Fruit fly (Drosophila melanogaster) whole organism, embryonic: Measurements from ENCODE around the gene CSN6.

Source experiments
- B-H1 ChIP-seq: fragments of 200-800 bp; sonication (Bioruptor generic); IDR thresholded peaks from 3 replicates; pipeline ENCODE4 v1.3.6; 2022; ENCODE audit warnings: missing biosample characterization, missing genetic modification characterization
- CG10209 ChIP-seq: fragments of 200-800 bp; sonication (Bioruptor generic); optimal IDR thresholded peaks from 3 replicates; lab custom pipeline; 2017; ENCODE audit warnings: missing biosample characterization, mild to moderate bottlenecking, missing genetic modification characterization, missing genetic modification reagents
- CG10321 ChIP-seq: fragments of 200-800 bp; sonication (Bioruptor generic); IDR thresholded peaks from 2 replicates; pipeline ENCODE4 v1.3.6; 2022; ENCODE audit warnings: missing biosample characterization, missing genetic modification characterization
- CG10366 ChIP-seq: fragments of 200-800 bp; sonication (Bioruptor generic); IDR thresholded peaks from 2 replicates; pipeline ENCODE4 v1.3.6; 2022; ENCODE audit warnings: missing biosample characterization, missing genetic modification characterization
- CG13296 ChIP-seq: fragments of 200-800 bp; sonication (Bioruptor generic); optimal IDR thresholded peaks from 3 replicates; lab custom pipeline; 2018; ENCODE audit warnings: missing biosample characterization, mild to moderate bottlenecking, missing genetic modification characterization
- CG14050 ChIP-seq: fragments of 200-800 bp; sonication (Bioruptor generic); IDR thresholded peaks from 3 replicates; pipeline ENCODE4 v1.3.6; 2022; ENCODE audit warnings: missing biosample characterization, missing genetic modification characterization
- CG1529 ChIP-seq: fragments of 200-800 bp; sonication (Bioruptor generic); optimal IDR thresholded peaks from 3 replicates; lab custom pipeline; 2018; ENCODE audit warnings: missing biosample characterization, missing genetic modification characterization
- CG1602 ChIP-seq: fragments of 200-800 bp; sonication (Bioruptor generic); optimal IDR thresholded peaks from 3 replicates; lab custom pipeline; 2016; ENCODE audit warnings: missing biosample characterization, missing genetic modification characterization
- CG16863 ChIP-seq: fragments of 200-800 bp; sonication (Bioruptor generic); optimal IDR thresholded peaks from 3 replicates; lab custom pipeline; 2016; ENCODE audit warnings: missing biosample characterization, missing genetic modification characterization
- CG18011 ChIP-seq: fragments of 200-800 bp; sonication (Bioruptor generic); optimal IDR thresholded peaks from 2 replicates; lab custom pipeline; 2017; ENCODE audit warnings: missing biosample characterization, missing genetic modification characterization, mild to moderate bottlenecking, moderate library complexity, missing genotype
- CG18619 ChIP-seq: fragments of 200-800 bp; sonication (Bioruptor generic); optimal IDR thresholded peaks from 3 replicates; lab custom pipeline; 2017; ENCODE audit warnings: missing biosample characterization, mild to moderate bottlenecking, missing genetic modification characterization
- CG2202 ChIP-seq: fragments of 200-800 bp; sonication (Bioruptor generic); optimal IDR thresholded peaks from 2 replicates; lab custom pipeline; 2018; ENCODE audit warnings: missing biosample characterization, mild to moderate bottlenecking, missing genetic modification characterization
- CG2712 ChIP-seq: fragments of 200-800 bp; optimal IDR thresholded peaks from 3 replicates; lab custom pipeline; 2019; ENCODE audit warnings: missing biosample characterization, mild to moderate bottlenecking, missing genetic modification characterization, moderate library complexity
- CG32767 ChIP-seq: fragments of 200-800 bp; sonication (Bioruptor generic); IDR thresholded peaks from 2 replicates; pipeline ENCODE4 v1.3.6; 2022; ENCODE audit warnings: missing biosample characterization, missing genetic modification characterization
- CG4820 ChIP-seq: fragments of 200-800 bp; sonication (Bioruptor generic); optimal IDR thresholded peaks from 3 replicates; lab custom pipeline; 2016; ENCODE audit warnings: missing biosample characterization, missing genetic modification characterization
- CG6254 ChIP-seq: fragments of 200-800 bp; sonication (Bioruptor generic); optimal IDR thresholded peaks from 3 replicates; lab custom pipeline; 2017; ENCODE audit warnings: mild to moderate bottlenecking, missing biosample characterization, missing genetic modification reagents, missing genetic modification characterization
- CG8290 ChIP-seq, 3 experiments: fragments of 200-800 bp; sonication (Bioruptor generic); optimal IDR thresholded peaks; 2 replicates each; lab custom pipeline; 2016 to 2019; ENCODE audit warnings: missing biosample characterization in 3 of 3, missing genetic modification characterization in 3 of 3, mild to moderate bottlenecking in 2 of 3, moderate library complexity in 1 of 3
- CG8765 ChIP-seq: fragments of 200-800 bp; sonication (Bioruptor generic); IDR thresholded peaks from 2 replicates; pipeline ENCODE4 v1.3.6; 2022; ENCODE audit warnings: missing biosample characterization, missing genetic modification characterization
- CG8944 ChIP-seq: fragments of 200-800 bp; sonication (Bioruptor generic); optimal IDR thresholded peaks from 3 replicates; lab custom pipeline; 2016; ENCODE audit warnings: missing biosample characterization, missing genetic modification characterization
- CG9932 ChIP-seq: fragments of 200-800 bp; sonication (Bioruptor generic); IDR thresholded peaks from 2 replicates; pipeline ENCODE4 v1.3.6; 2022; ENCODE audit warnings: missing biosample characterization, missing genetic modification characterization
- ERR ChIP-seq: fragments of 200-800 bp; sonication (Bioruptor generic); optimal IDR thresholded peaks from 2 replicates; lab custom pipeline; 2016; ENCODE audit warnings: missing biosample characterization, missing genetic modification characterization
- Ets65A ChIP-seq: fragments of 200-800 bp; sonication (Bioruptor generic); peaks from one replicate; lab custom pipeline; 2016; ENCODE audit warnings: missing biosample characterization, missing genetic modification characterization
- Fer3 ChIP-seq: fragments of 200-800 bp; sonication (Bioruptor generic); optimal IDR thresholded peaks from 2 replicates; lab custom pipeline; 2018; ENCODE audit warnings: missing biosample characterization, mild to moderate bottlenecking, missing genetic modification characterization, moderate library complexity
- HLHmδ ChIP-seq: fragments of 200-800 bp; sonication (Bioruptor generic); optimal IDR thresholded peaks from 2 replicates; lab custom pipeline; 2018; ENCODE audit warnings: missing biosample characterization, mild to moderate bottlenecking, missing genetic modification characterization, moderate library complexity
- Hmr ChIP-seq: fragments of 200-800 bp; sonication (Bioruptor generic); optimal IDR thresholded peaks from 3 replicates; lab custom pipeline; 2017; ENCODE audit warnings: mild to moderate bottlenecking, missing biosample characterization, missing genetic modification reagents, missing genetic modification characterization
- Lhr ChIP-seq: fragments of 200-800 bp; sonication (Bioruptor generic); optimal IDR thresholded peaks from 3 replicates; lab custom pipeline; 2017; ENCODE audit warnings: mild to moderate bottlenecking, missing biosample characterization, missing genetic modification reagents, missing genetic modification characterization
- Mes4 ChIP-seq: fragments of 200-800 bp; sonication (Bioruptor generic); optimal IDR thresholded peaks from 2 replicates; lab custom pipeline; 2016; ENCODE audit warnings: missing biosample characterization, missing genetic modification characterization
- Pdp1 ChIP-seq, 2 experiments: fragments of 200-800 bp; sonication (Bioruptor generic); optimal IDR thresholded peaks; 3 replicates each; lab custom pipeline; 2016; ENCODE audit warnings: missing biosample characterization in 2 of 2, missing genetic modification characterization in 2 of 2, mild to moderate bottlenecking in 1 of 2, moderate library complexity in 1 of 2
- Scr ChIP-seq: fragments of 200-800 bp; sonication (Bioruptor generic); IDR thresholded peaks from 2 replicates; pipeline ENCODE4 v1.3.6; 2022; ENCODE audit warnings: missing biosample characterization, missing genetic modification characterization; ENCODE audit not compliant: partially characterized antibody
- ac ChIP-seq: fragments of 200-800 bp; sonication (Bioruptor generic); optimal IDR thresholded peaks from 3 replicates; lab custom pipeline; 2017; ENCODE audit warnings: missing biosample characterization, mild to moderate bottlenecking, missing genetic modification characterization
- aop ChIP-seq: fragments of 200-800 bp; sonication (Bioruptor generic); IDR thresholded peaks from 2 replicates; pipeline ENCODE4 v1.3.6; 2022; ENCODE audit warnings: missing biosample characterization, missing genetic modification characterization
- ase ChIP-seq: fragments of 200-800 bp; sonication (Bioruptor generic); IDR thresholded peaks from 3 replicates; pipeline ENCODE4 v1.3.6; 2022; ENCODE audit warnings: missing biosample characterization, missing genetic modification characterization
- bab2 ChIP-seq: fragments of 200-800 bp; sonication (Bioruptor generic); optimal IDR thresholded peaks from 2 replicates; lab custom pipeline; 2016; ENCODE audit warnings: missing biosample characterization, missing genetic modification characterization
- bsh ChIP-seq, 2 experiments: fragments of 200-800 bp; sonication (Bioruptor generic); optimal IDR thresholded peaks; 2 replicates each; lab custom pipeline; 2017 to 2018; ENCODE audit warnings: mild to moderate bottlenecking in 2 of 2, missing biosample characterization in 2 of 2, missing genetic modification characterization in 2 of 2, moderate library complexity in 1 of 2
- cg ChIP-seq: fragments of 200-800 bp; sonication (Bioruptor generic); optimal IDR thresholded peaks from 3 replicates; lab custom pipeline; 2019; ENCODE audit warnings: missing biosample characterization, mild to moderate bottlenecking, missing genetic modification characterization, moderate library complexity
- croc ChIP-seq: fragments of 200-800 bp; sonication (Bioruptor generic); conservative IDR thresholded peaks from 3 replicates; pipeline ENCODE4 v1.3.6; 2022; ENCODE audit warnings: missing biosample characterization, missing genetic modification characterization
- emc ChIP-seq: fragments of 200-800 bp; sonication (Bioruptor generic); optimal IDR thresholded peaks from 2 replicates; lab custom pipeline; 2016; ENCODE audit warnings: missing biosample characterization, missing genetic modification characterization
- eve ChIP-seq, 2 experiments: fragments of >200 bp; optimal IDR thresholded peaks; 2 replicates each; lab custom pipeline; 2017; ENCODE audit warnings: missing biosample characterization in 2 of 2, missing genetic modification characterization in 2 of 2
- ewg ChIP-seq: fragments of 200-800 bp; sonication (Bioruptor generic); optimal IDR thresholded peaks from 3 replicates; lab custom pipeline; 2017; ENCODE audit warnings: mild to moderate bottlenecking, missing biosample characterization, missing genetic modification reagents, missing genetic modification characterization
- lola ChIP-seq, 3 experiments: fragments of >200 bp in 2 of 3; fragments of 200-800 bp in 1 of 3; sonication (Bioruptor generic) in 1 of 3; optimal IDR thresholded peaks; 2 replicates each; lab custom pipeline; 2017 to 2019; ENCODE audit warnings: missing biosample characterization in 3 of 3, missing genetic modification characterization in 3 of 3, mild to moderate bottlenecking in 1 of 3, moderate library complexity in 1 of 3
- nom ChIP-seq: fragments of 200-800 bp; sonication (Bioruptor generic); optimal IDR thresholded peaks from 2 replicates; lab custom pipeline; 2017; ENCODE audit warnings: missing biosample characterization, missing genetic modification characterization, mild to moderate bottlenecking, moderate library complexity, missing genetic modification reagents
- onecut ChIP-seq: fragments of 200-800 bp; sonication (Bioruptor generic); IDR thresholded peaks from 2 replicates; pipeline ENCODE4 v1.3.6; 2022; ENCODE audit warnings: missing biosample characterization, missing genetic modification characterization
- psq ChIP-seq: fragments of 200-800 bp; sonication (Bioruptor generic); optimal IDR thresholded peaks from 2 replicates; lab custom pipeline; 2017; ENCODE audit warnings: missing biosample characterization, missing genetic modification characterization
- repo ChIP-seq: fragments of 200-800 bp; sonication (Bioruptor generic); optimal IDR thresholded peaks from 2 replicates; lab custom pipeline; 2016; ENCODE audit warnings: missing biosample characterization, missing genetic modification characterization
- sc ChIP-seq, 3 experiments: fragments of >200 bp in 2 of 3; fragments of 200-800 bp in 1 of 3; sonication (Bioruptor generic) in 1 of 3; optimal IDR thresholded peaks; 2 replicates in 2 of 3; 3 replicates in 1 of 3; lab custom pipeline; 2017; ENCODE audit warnings: mild to moderate bottlenecking in 1 of 3, missing biosample characterization in 1 of 3, missing genetic modification characterization in 1 of 3, missing genetic modification reagents in 1 of 3
- scrt ChIP-seq: fragments of 200-800 bp; sonication (Bioruptor generic); optimal IDR thresholded peaks from 2 replicates; lab custom pipeline; 2018; ENCODE audit warnings: missing biosample characterization, mild to moderate bottlenecking, missing genetic modification characterization, moderate library complexity
- tgo ChIP-seq: fragments of 200-800 bp; sonication (Bioruptor generic); IDR thresholded peaks from 3 replicates; pipeline ENCODE4 v1.3.6; 2022; ENCODE audit warnings: missing biosample characterization, missing genetic modification characterization
- tup ChIP-seq: fragments of 200-800 bp; sonication (Bioruptor generic); optimal IDR thresholded peaks from 2 replicates; lab custom pipeline; 2016; ENCODE audit warnings: missing biosample characterization, mild to moderate bottlenecking, missing genetic modification characterization, moderate library complexity
- zfh1 ChIP-seq: fragments of 200-800 bp; sonication (Bioruptor generic); IDR thresholded peaks from 3 replicates; pipeline ENCODE4 v1.3.6; 2022; ENCODE audit warnings: missing biosample characterization, missing genetic modification characterization

CSN6 gene

DNA sequence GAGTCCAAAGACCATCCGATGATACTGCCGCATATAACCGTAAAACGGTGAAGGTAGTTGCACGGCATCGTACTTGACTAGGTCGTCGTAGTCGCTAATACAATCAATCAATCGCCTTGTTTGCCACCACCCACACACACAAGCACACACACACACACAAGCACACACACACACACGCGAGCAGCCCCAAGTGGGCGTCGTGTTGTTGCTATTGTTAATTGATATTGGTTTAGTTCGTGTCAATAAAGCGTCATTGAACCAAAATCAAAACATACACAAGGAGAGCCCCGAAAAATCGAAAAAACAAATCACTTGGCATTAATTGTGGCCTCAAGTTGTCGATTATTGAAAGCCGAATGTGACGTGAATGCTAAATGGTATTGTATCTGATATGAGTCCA lies 15.9 kb downstream of the CSN6 start (continued):
- TF ChIP-seq CG18011 (GFP tag; lab: Kevin White, UChicago) (no peak), lola (GFP tag; optimal IDR thresholded peaks at IDR 0.05; lab: Kevin White, UChicago) (peak in 1 of 3 experiments; percentile 30), emc (GFP tag; lab: Kevin White, UChicago) (no peak), Fer3 (tag; lab: Kevin White, UChicago) (peak; percentile 52), CG9932 (GFP tag; lab: Robert Waterston, UW) (peak; percentile 19; the same call in 1 of the 2 replicates), CG8944 (GFP tag; lab: Kevin White, UChicago) (peak; percentile 5), CG1529 (GFP tag; lab: Kevin White, UChicago) (peak; percentile 36), Ets65A (GFP tag; lab: Kevin White, UChicago) (no peak), CG10321 (0 out of 2 replicates have a peak, but pooled peaks have one; percentile 10), ac (no peak), B-H1 (GFP tag; lab: Robert Waterston, UW) (peak; percentile 38; the same call in 1 of the 3 replicates), ewg (GFP tag; lab: Kevin White, UChicago) (peak; percentile 21), tgo (peak; percentile 46; the same call in 1 of the 3 replicates), HLHmδ (GFP tag; lab: Kevin White, UChicago) (peak; percentile 60), zfh1 (peak; percentile 52; the same call in 1 of the 3 replicates), CG13296 (GFP tag; lab: Kevin White, UChicago) (peak; percentile 56), Pdp1 (GFP tag; optimal IDR thresholded peaks at IDR 0.05; lab: Kevin White, UChicago) (peak; percentile 15 to 38), CG8290 (GFP tag; optimal IDR thresholded peaks at IDR 0.05; lab: Kevin White, UChicago) (peak; percentile 46), CG8290 (tag; optimal IDR thresholded peaks at IDR 0.05; lab: Kevin White, UChicago) (peak in 1 of 2 experiments; percentile 71), Scr (GFP tag; lab: Robert Waterston, UW) (no peak), CG2712 (tag; lab: Kevin White, UChicago) (peak; percentile 7), psq (GFP tag; lab: Kevin White, UChicago) (no peak), repo (GFP tag; lab: Kevin White, UChicago) (no peak), Lhr (no peak), CG2202 (tag; lab: Kevin White, UChicago) (peak; percentile 61), bsh (GFP tag; optimal IDR thresholded peaks at IDR 0.05; lab: Kevin White, UChicago) (peak in 1 of 2 experiments; percentile 55), sc (optimal IDR thresholded peaks at IDR 0.05; lab: Kevin White, UChicago) (no peak), sc (GFP tag; optimal IDR thresholded peaks at IDR 0.05; lab: Kevin White, UChicago) (peak; percentile 26), nom (GFP tag; lab: Kevin White, UChicago) (no peak), croc (GFP tag; lab: Robert Waterston, UW) (no peak), cg (peak; percentile 56), eve (GFP tag; optimal IDR thresholded peaks at IDR 0.05; lab: Kevin White, UChicago) (no peak), CG1602 (no peak), Hmr (GFP tag; lab: Kevin White, UChicago) (peak; percentile 74), CG6254 (GFP tag; lab: Kevin White, UChicago) (peak; percentile 26), scrt (GFP tag; lab: Kevin White, UChicago) (peak; percentile 12), CG10209 (GFP tag; lab: Kevin White, UChicago) (peak; percentile 62), aop (no peak), CG8765 (no peak), bab2 (GFP tag; lab: Kevin White, UChicago) (peak; percentile 61), CG18619 (GFP tag; lab: Kevin White, UChicago) (peak; percentile 29), CG4820 (peak; percentile 14), tup (peak; percentile 19), CG10366 (peak; percentile 32), onecut (GFP tag; lab: Robert Waterston, UW) (peak; percentile 40; the same call in 1 of the 2 replicates), CG14050 (GFP tag; lab: Robert Waterston, UW) (0 out of 3 replicates have a peak, but pooled peaks have one; percentile 23), Mes4 (GFP tag; lab: Kevin White, UChicago) (peak; percentile 50), CG16863 (peak; percentile 7), ase (GFP tag; lab: Robert Waterston, UW) (peak; percentile 54; the same call in 1 of the 3 replicates), CG32767 (peak; percentile 41; the same call in 1 of the 2 replicates), ERR (GFP tag; lab: Kevin White, UChicago) (peak; percentile 1)
